Worm (Caenorhabditis elegans): ENCODE results near the gene cdh-9.

The cdh-9 gene

DNA sequence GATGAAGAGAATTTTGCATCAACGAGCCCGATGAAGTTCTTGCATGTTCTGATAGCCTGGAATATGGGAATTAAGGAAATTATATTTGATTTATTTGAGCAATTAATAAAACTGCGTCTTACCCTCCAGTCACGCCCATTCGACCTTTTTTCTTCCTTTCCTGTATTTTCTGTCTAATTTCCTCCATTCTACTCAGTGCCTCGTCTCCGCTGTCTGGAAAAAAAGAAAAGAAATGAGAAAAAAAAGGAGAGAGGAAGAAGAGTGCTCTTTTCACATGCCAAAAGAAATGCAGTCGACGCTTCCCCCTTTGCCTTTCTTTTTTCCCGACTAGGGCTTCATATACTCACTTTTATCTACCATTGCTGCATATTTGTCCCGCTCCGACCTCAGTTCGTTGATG, 9.1 kb downstream of the cdh-9 start:
- TF ChIP-seq zag-1 (tag; optimal IDR thresholded peaks at IDR 0.05) (no peak), lsy-2 (tag; optimal IDR thresholded peaks at IDR 0.05) (no peak), snpc-4 (tag; optimal IDR thresholded peaks at IDR 0.05) (no peak), lin-11 (tag; optimal IDR thresholded peaks at IDR 0.05) (no peak)

DNA sequence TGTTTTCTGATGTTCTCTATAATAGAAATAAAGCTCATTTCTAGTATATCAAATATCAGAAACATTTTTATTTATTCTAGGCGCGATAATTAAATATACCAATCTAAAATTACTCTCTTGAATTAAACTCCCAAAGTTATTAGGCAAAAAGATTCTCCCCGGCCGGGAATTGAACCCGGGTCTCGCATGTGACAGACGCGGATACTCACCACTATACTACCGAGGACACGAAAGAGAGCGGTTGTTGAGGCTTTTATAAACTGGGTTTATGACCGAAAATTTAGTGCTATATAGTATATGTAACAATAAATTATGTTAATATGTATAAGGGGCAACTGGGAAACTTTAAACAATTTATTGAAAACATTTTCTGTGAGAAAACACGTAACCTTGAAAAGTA, 9.5 kb downstream of the cdh-9 start:
- TF ChIP-seq lsy-2 (tag; optimal IDR thresholded peaks at IDR 0.05) (peak; percentile 46 to 52), unc-55 (GFP tag; optimal IDR thresholded peaks at IDR 0.05) (peak; percentile 46), nhr-25 (tag; optimal IDR thresholded peaks at IDR 0.05) (peak; percentile 66), nhr-21 (tag; optimal IDR thresholded peaks at IDR 0.05) (peak; percentile 64), F13H6.1 (tag; optimal IDR thresholded peaks at IDR 0.05) (peak; percentile 21), snpc-4 (tag; optimal IDR thresholded peaks at IDR 0.05) (no peak), nhr-129 (tag; optimal IDR thresholded peaks at IDR 0.05) (peak; percentile 51), nhr-10 (tag; optimal IDR thresholded peaks at IDR 0.05) (no peak), ztf-1 (GFP tag; conservative IDR thresholded peaks at IDR 0.05) (no peak), aly-2 (tag; optimal IDR thresholded peaks at IDR 0.05) (no peak), ama-1 (optimal IDR thresholded peaks at IDR 0.05) (no peak), sma-9 (GFP tag; optimal IDR thresholded peaks at IDR 0.05) (peak; percentile 58), sma-9 (tag; optimal IDR thresholded peaks at IDR 0.05) (no peak), elt-1 (tag; optimal IDR thresholded peaks at IDR 0.05) (no peak), R02D3.7 (tag; optimal IDR thresholded peaks at IDR 0.05) (no peak), mdl-1 (tag; optimal IDR thresholded peaks at IDR 0.05) (peak in 1 of 2 experiments; percentile 21), unc-62 (GFP tag; optimal IDR thresholded peaks at IDR 0.05) (no peak), mbf-1 (tag; optimal IDR thresholded peaks at IDR 0.05) (no peak), skn-1 (tag; optimal IDR thresholded peaks at IDR 0.05) (peak; percentile 4), ceh-16 (tag; optimal IDR thresholded peaks at IDR 0.05) (no peak), nhr-23 (tag; optimal IDR thresholded peaks at IDR 0.05) (no peak), sma-3 (GFP tag; optimal IDR thresholded peaks at IDR 0.05) (peak; percentile 52), sem-4 (tag; optimal IDR thresholded peaks at IDR 0.05) (no peak), mab-5 (tag; optimal IDR thresholded peaks at IDR 0.05) (no peak), lin-11 (tag; optimal IDR thresholded peaks at IDR 0.05) (no peak), fos-1 (tag; optimal IDR thresholded peaks at IDR 0.05) (peak; percentile 41), dmd-4 (tag; optimal IDR thresholded peaks at IDR 0.05) (no peak), zag-1 (tag; optimal IDR thresholded peaks at IDR 0.05) (peak; percentile 30), unc-39 (tag; optimal IDR thresholded peaks at IDR 0.05) (no peak), Y55F3AM.14 (GFP tag; optimal IDR thresholded peaks at IDR 0.05) (no peak), C34F6.9 (tag; optimal IDR thresholded peaks at IDR 0.05) (peak; percentile 33), nhr-237 (tag; optimal IDR thresholded peaks at IDR 0.05) (no peak), alr-1 (tag; optimal IDR thresholded peaks at IDR 0.05) (no peak), peb-1 (tag; optimal IDR thresholded peaks at IDR 0.05) (no peak), nhr-11 (tag; optimal IDR thresholded peaks at IDR 0.05) (no peak), gmeb-1 (tag; optimal IDR thresholded peaks at IDR 0.05) (peak; percentile 27), crh-2 (tag; optimal IDR thresholded peaks at IDR 0.05) (peak; percentile 48), nhr-77 (tag; optimal IDR thresholded peaks at IDR 0.05) (no peak), blmp-1 (tag; optimal IDR thresholded peaks at IDR 0.05; ENCODE audit: insufficient read depth) (no peak), lin-13 (GFP tag; optimal IDR thresholded peaks at IDR 0.05) (peak; percentile 68), ceh-82 (tag; optimal IDR thresholded peaks at IDR 0.05) (no peak), ztf-11 (tag; optimal IDR thresholded peaks at IDR 0.05) (no peak), lin-39 (tag; optimal IDR thresholded peaks at IDR 0.05) (no peak), elt-3 (tag; optimal IDR thresholded peaks at IDR 0.05) (no peak), nhr-6 (tag; optimal IDR thresholded peaks at IDR 0.05) (no peak), ztf-4 (tag; optimal IDR thresholded peaks at IDR 0.05) (peak; percentile 34), egl-27 (tag; optimal IDR thresholded peaks at IDR 0.05) (no peak), nhr-12 (tag; optimal IDR thresholded peaks at IDR 0.05) (peak; percentile 26), ZK546.5 (tag; optimal IDR thresholded peaks at IDR 0.05) (no peak)

Measured in whole organism, L2 larva.